Worm (Caenorhabditis elegans) whole organism, early embryonic: ENCODE data around the gene nhr-182.

ENCODE experiments used
- B0310.2 ChIP-seq: sonication (generic microtip); optimal IDR thresholded peaks from 2 replicates; lab custom pipeline; 2016; ENCODE audit warnings: mild to moderate bottlenecking, missing genetic modification characterization, missing compliant biosample characterization
- F13C5.2 ChIP-seq: sonication (generic microtip); optimal IDR thresholded peaks from 2 replicates; lab custom pipeline; 2017; ENCODE audit warnings: mild to moderate bottlenecking, missing genetic modification characterization, inconsistent platforms, missing compliant biosample characterization
- aly-1 ChIP-seq: sonication (generic microtip); optimal IDR thresholded peaks from 2 replicates; lab custom pipeline; 2016; ENCODE audit warnings: missing genetic modification characterization, missing compliant biosample characterization
- ama-1 ChIP-seq: fragments of 150-350 bp; optimal IDR thresholded peaks from 2 replicates; lab custom pipeline; 2014
- ceh-13 ChIP-seq: fragments of 200-800 bp; sonication (Bioruptor generic); optimal IDR thresholded peaks from 2 replicates; lab custom pipeline; 2018; ENCODE audit warnings: mild to moderate bottlenecking, missing genetic modification characterization, missing compliant biosample characterization
- ceh-36 ChIP-seq: sonication (generic microtip); optimal IDR thresholded peaks from 2 replicates; lab custom pipeline; 2016; ENCODE audit warnings: missing genetic modification characterization, inconsistent platforms, missing compliant biosample characterization
- ets-7 ChIP-seq: sonication (generic microtip); optimal IDR thresholded peaks from 2 replicates; lab custom pipeline; 2016; ENCODE audit warnings: missing genotype, missing genetic modification characterization, missing compliant biosample characterization
- flt-1 ChIP-seq: fragments of 200-800 bp; sonication (Bioruptor generic); IDR thresholded peaks from 2 replicates; pipeline ENCODE4 v1.3.6; 2022; ENCODE audit warnings: missing genetic modification characterization, missing compliant biosample characterization
- hmbx-1 ChIP-seq: sonication (generic microtip); optimal IDR thresholded peaks from 2 replicates; lab custom pipeline; 2016; ENCODE audit warnings: mild to moderate bottlenecking, missing genetic modification characterization, missing compliant biosample characterization
- hmg-4 ChIP-seq: fragments of 200-800 bp; sonication (Bioruptor generic); optimal IDR thresholded peaks from 2 replicates; lab custom pipeline; 2018; ENCODE audit warnings: mild to moderate bottlenecking, missing genetic modification characterization, missing compliant biosample characterization
- hnd-1 ChIP-seq: sonication (generic microtip); optimal IDR thresholded peaks from 2 replicates; lab custom pipeline; 2016; ENCODE audit warnings: missing genetic modification characterization, missing compliant biosample characterization
- pes-1 ChIP-seq: fragments of 200-800 bp; sonication (Bioruptor generic); IDR thresholded peaks from 2 replicates; pipeline ENCODE4 v1.3.6; 2022; ENCODE audit warnings: missing genetic modification reagents, missing genetic modification characterization, missing compliant biosample characterization
- scrt-1 ChIP-seq: fragments of 200-800 bp; sonication (Bioruptor generic); IDR thresholded peaks from 2 replicates; pipeline ENCODE4 v1.3.6; 2022; ENCODE audit warnings: missing genetic modification characterization, missing compliant biosample characterization
- sea-1 ChIP-seq: fragments of 200-800 bp; sonication (Bioruptor generic); conservative IDR thresholded peaks from 2 replicates; pipeline ENCODE4 v1.3.6; 2022; ENCODE audit warnings: missing genetic modification characterization, missing compliant biosample characterization
- tbx-11 ChIP-seq: fragments of 200-800 bp; sonication (Bioruptor generic); IDR thresholded peaks from 2 replicates; pipeline ENCODE4 v1.3.6; 2022; ENCODE audit warnings: missing genetic modification characterization, missing compliant biosample characterization
- tbx-37 ChIP-seq: fragments of 200-800 bp; sonication (Bioruptor generic); conservative IDR thresholded peaks from 2 replicates; pipeline ENCODE4 v1.3.6; 2022; ENCODE audit warnings: missing genetic modification reagents, missing genetic modification characterization, missing compliant biosample characterization
- tra-4 ChIP-seq: sonication (generic microtip); optimal IDR thresholded peaks from 2 replicates; lab custom pipeline; 2017; ENCODE audit warnings: missing genetic modification characterization, missing compliant biosample characterization

nhr-182 gene

ce11 chrV:2228781-2229180, 30.9 kb downstream of the nhr-182 start, which contains the start of gene nhr-126:
Gene nhr-126 (plus strand): TSS chrV:2229081.
- no peak for TF ChIP-seq sea-1
- TF ChIP-seq tbx-37 (GFP tag; lab: Robert Waterston, UW) = no peak
- no peak for TF ChIP-seq tra-4 (tag; lab: Kevin White, UChicago)
- TF ChIP-seq hmg-4 (GFP tag; lab: Kevin White, UChicago) = no peak
- no peak for TF ChIP-seq scrt-1
- no peak for TF ChIP-seq ama-1
- no peak for TF ChIP-seq tbx-11
- TF ChIP-seq hmbx-1 (tag; lab: Kevin White, UChicago) = no peak
- no peak for TF ChIP-seq ets-7 (tag; lab: Kevin White, UChicago)
- TF ChIP-seq F13C5.2 = no peak
- TF ChIP-seq flt-1 = no peak
- no peak for TF ChIP-seq hnd-1 (tag; lab: Kevin White, UChicago)
- TF ChIP-seq aly-1 (tag; lab: Kevin White, UChicago) = no peak
- TF ChIP-seq pes-1 (GFP tag; lab: Robert Waterston, UW) = no peak
- no peak for TF ChIP-seq ceh-13 (GFP tag; lab: Kevin White, UChicago)
- TF ChIP-seq ceh-36 (tag; lab: Kevin White, UChicago) = no peak

ce11 chrV:2226903-2227302, 32.8 kb downstream of the nhr-182 start, which contains the start of gene nhr-18:
Gene nhr-18 (plus strand): TSS chrV:2227203.
- TF ChIP-seq sea-1 (no peak), aly-1 (tag; lab: Kevin White, UChicago) (no peak), F13C5.2 (no peak), ama-1 (no peak), hmg-4 (GFP tag; lab: Kevin White, UChicago) (no peak), ceh-13 (GFP tag; lab: Kevin White, UChicago) (no peak), flt-1 (no peak), pes-1 (GFP tag; lab: Robert Waterston, UW) (no peak), B0310.2 (tag; lab: Kevin White, UChicago) (no peak), tra-4 (tag; lab: Kevin White, UChicago) (no peak), tbx-37 (GFP tag; lab: Robert Waterston, UW) (no peak), hnd-1 (tag; lab: Kevin White, UChicago) (no peak), scrt-1 (no peak), ets-7 (tag; lab: Kevin White, UChicago) (no peak), hmbx-1 (tag; lab: Kevin White, UChicago) (no peak), ceh-36 (tag; lab: Kevin White, UChicago) (no peak), tbx-11 (no peak)

ce11 chrV:2225130-2225529, 34.6 kb downstream of the nhr-182 start, which contains the start of gene nhr-103:
Gene nhr-103 (plus strand): TSS chrV:2225430.
- TF ChIP-seq tbx-37 (GFP tag; lab: Robert Waterston, UW) = no peak
- no peak for TF ChIP-seq ets-7 (tag; lab: Kevin White, UChicago)
- no peak for TF ChIP-seq B0310.2 (tag; lab: Kevin White, UChicago)
- TF ChIP-seq ceh-36 (tag; lab: Kevin White, UChicago) = no peak
- no peak for TF ChIP-seq tra-4 (tag; lab: Kevin White, UChicago)
- no peak for TF ChIP-seq ceh-13 (GFP tag; lab: Kevin White, UChicago)
- no peak for TF ChIP-seq tbx-11
- no peak for TF ChIP-seq hmg-4 (GFP tag; lab: Kevin White, UChicago)
- TF ChIP-seq aly-1 (tag; lab: Kevin White, UChicago) = no peak

DNA sequence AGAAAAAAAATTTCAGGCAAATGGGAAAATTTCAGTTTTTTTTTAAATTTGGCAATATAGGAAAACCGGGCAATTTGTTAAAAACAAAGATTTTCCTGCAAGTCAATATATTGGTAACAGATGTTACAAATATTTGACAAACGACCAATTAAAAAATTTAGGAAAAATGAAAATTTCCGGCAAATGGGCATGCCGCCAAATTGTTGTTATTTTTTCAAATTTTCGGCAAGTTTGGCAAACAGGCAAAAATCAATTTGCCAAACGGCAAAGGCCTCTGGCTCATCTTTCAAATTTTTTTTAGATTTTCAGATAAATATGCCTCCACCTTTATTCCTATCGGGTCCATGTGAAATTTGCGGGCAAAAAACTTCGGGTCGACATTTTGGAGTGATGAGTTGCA, 38.0 kb downstream of the nhr-182 start, which contains the start of gene nhr-128:
nhr-128 (plus strand) TSS at position 301 of the 400 bp plus-strand sequence.
- TF ChIP-seq aly-1 (tag; lab: Kevin White, UChicago) = no peak
- TF ChIP-seq ceh-13 (GFP tag; lab: Kevin White, UChicago) = no peak
- no peak for TF ChIP-seq pes-1 (GFP tag; lab: Robert Waterston, UW)
- no peak for TF ChIP-seq flt-1
- no peak for TF ChIP-seq hmbx-1 (tag; lab: Kevin White, UChicago)
- TF ChIP-seq ceh-36 (tag; lab: Kevin White, UChicago) = no peak

ce11 chrV:2218803-2219202, 40.9 kb downstream of the nhr-182 start, which contains the start of gene nhr-56:
Gene nhr-56 (plus strand): TSS chrV:2219004.
- TF ChIP-seq tbx-37 (GFP tag; lab: Robert Waterston, UW) (no peak), hnd-1 (tag; lab: Kevin White, UChicago) (no peak), aly-1 (tag; lab: Kevin White, UChicago) (no peak), F13C5.2 (no peak), pes-1 (GFP tag; lab: Robert Waterston, UW) (no peak), ets-7 (tag; lab: Kevin White, UChicago) (no peak), sea-1 (no peak), scrt-1 (no peak), flt-1 (no peak), hmbx-1 (tag; lab: Kevin White, UChicago) (no peak), tbx-11 (no peak), hmg-4 (GFP tag; lab: Kevin White, UChicago) (no peak), ama-1 (no peak), ceh-13 (GFP tag; lab: Kevin White, UChicago) (no peak), ceh-36 (tag; lab: Kevin White, UChicago) (no peak), tra-4 (tag; lab: Kevin White, UChicago) (no peak), B0310.2 (tag; lab: Kevin White, UChicago) (no peak)

- TF ChIP-seq F13C5.2 = no peak
- TF ChIP-seq tbx-37 (GFP tag; lab: Robert Waterston, UW) = no peak
- no peak for TF ChIP-seq hmg-4 (GFP tag; lab: Kevin White, UChicago)
- no peak for TF ChIP-seq ceh-13 (GFP tag; lab: Kevin White, UChicago)
- TF ChIP-seq hnd-1 (tag; lab: Kevin White, UChicago) = no peak
- TF ChIP-seq B0310.2 (tag; lab: Kevin White, UChicago) = no peak
- no peak for TF ChIP-seq flt-1
- TF ChIP-seq hmbx-1 (tag; lab: Kevin White, UChicago) = no peak
- no peak for TF ChIP-seq sea-1
- no peak for TF ChIP-seq pes-1 (GFP tag; lab: Robert Waterston, UW)
- TF ChIP-seq ets-7 (tag; lab: Kevin White, UChicago) = no peak
- TF ChIP-seq ama-1 = no peak
Observed at ce11 chrV:2216927-2217326, 42.8 kb downstream of the nhr-182 start.

DNA sequence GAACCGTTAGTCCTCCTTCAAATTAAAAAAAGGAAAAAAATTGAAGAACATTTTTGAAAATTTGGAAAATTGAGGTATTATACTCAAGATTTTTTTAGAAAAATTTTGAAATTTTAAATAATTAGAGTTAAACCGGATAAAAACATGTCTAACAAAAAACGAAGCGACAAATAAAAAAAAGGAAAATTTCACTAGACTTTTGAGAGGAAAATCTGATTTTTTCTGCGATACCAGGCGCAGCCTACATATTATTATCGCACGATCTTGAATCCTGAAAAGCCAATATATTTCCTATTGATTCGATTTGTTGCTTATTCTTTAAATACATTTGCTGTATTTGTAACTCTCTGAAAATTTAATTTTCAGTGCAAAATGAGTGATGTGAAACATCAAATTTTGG, 44.4 kb downstream of the nhr-182 start, which contains the start of gene nstp-8:
nstp-8 (plus strand) TSS at position 301 of the 400 bp plus-strand sequence.
- TF ChIP-seq aly-1 (tag; lab: Kevin White, UChicago) (no peak), ceh-36 (tag; lab: Kevin White, UChicago) (no peak), flt-1 (no peak), pes-1 (GFP tag; lab: Robert Waterston, UW) (no peak), ama-1 (no peak), ets-7 (tag; lab: Kevin White, UChicago) (no peak), ceh-13 (GFP tag; lab: Kevin White, UChicago) (no peak), hnd-1 (tag; lab: Kevin White, UChicago) (no peak), hmg-4 (GFP tag; lab: Kevin White, UChicago) (no peak), F13C5.2 (no peak), sea-1 (no peak), hmbx-1 (tag; lab: Kevin White, UChicago) (no peak), scrt-1 (no peak)
